Worm (Caenorhabditis elegans) whole organism, late embryonic: ENCODE results near the gene rom-2.

Experiments used
- C08G9.2 ChIP-seq: sonication (generic microtip); optimal IDR thresholded peaks from 2 replicates; lab custom pipeline; 2016; ENCODE audit warnings: mild to moderate bottlenecking, missing genetic modification characterization, moderate library complexity, missing compliant biosample characterization
- F13H6.1 ChIP-seq: sonication (generic microtip); optimal IDR thresholded peaks from 2 replicates; lab custom pipeline; 2016; ENCODE audit warnings: missing genetic modification characterization, missing compliant biosample characterization
- T23F11.4 ChIP-seq: fragments of 200-800 bp; sonication (Bioruptor generic); optimal IDR thresholded peaks from 2 replicates; lab custom pipeline; 2018; ENCODE audit warnings: mild to moderate bottlenecking, missing genetic modification characterization, missing compliant biosample characterization
- Y22D7AL.16 ChIP-seq: sonication (generic microtip); optimal IDR thresholded peaks from 2 replicates; lab custom pipeline; 2016; ENCODE audit warnings: missing genetic modification characterization, missing compliant biosample characterization
- ama-1 ChIP-seq: fragments of 150-350 bp; optimal IDR thresholded peaks from 2 replicates; lab custom pipeline; 2014
- ceh-18 ChIP-seq: sonication (generic microtip); optimal IDR thresholded peaks from 2 replicates; lab custom pipeline; 2016; ENCODE audit warnings: missing genetic modification characterization, missing compliant biosample characterization
- ceh-19 ChIP-seq: fragments of 200-800 bp; sonication (Bioruptor generic); optimal IDR thresholded peaks from 2 replicates; lab custom pipeline; 2018; ENCODE audit warnings: mild to moderate bottlenecking, missing genetic modification characterization, missing compliant biosample characterization
- ceh-2 ChIP-seq: sonication (generic microtip); optimal IDR thresholded peaks from 2 replicates; lab custom pipeline; 2016; ENCODE audit warnings: missing genotype, missing genetic modification characterization, missing compliant biosample characterization
- ceh-30 ChIP-seq: fragments of 150-350 bp; optimal IDR thresholded peaks from 2 replicates; lab custom pipeline; 2014; ENCODE audit warnings: missing biosample characterization, missing genetic modification characterization
- ceh-31 ChIP-seq: sonication (generic microtip); optimal IDR thresholded peaks from 2 replicates; lab custom pipeline; 2016; ENCODE audit warnings: missing genetic modification characterization, missing compliant biosample characterization
- ceh-34 ChIP-seq: sonication (generic microtip); optimal IDR thresholded peaks from 2 replicates; lab custom pipeline; 2016; ENCODE audit warnings: mild to moderate bottlenecking, missing genetic modification characterization, missing compliant biosample characterization
- ceh-48 ChIP-seq: sonication (generic microtip); optimal IDR thresholded peaks from 2 replicates; lab custom pipeline; 2016; ENCODE audit warnings: missing genetic modification characterization, inconsistent platforms, missing compliant biosample characterization
- ceh-6 ChIP-seq: fragments of 200-800 bp; sonication (Bioruptor generic); optimal IDR thresholded peaks from 2 replicates; lab custom pipeline; 2018; ENCODE audit warnings: mild to moderate bottlenecking, missing genetic modification characterization, missing compliant biosample characterization
- dmd-4 ChIP-seq: sonication (generic microtip); optimal IDR thresholded peaks from 2 replicates; lab custom pipeline; 2016; ENCODE audit warnings: borderline replicate concordance, missing genetic modification characterization, missing compliant biosample characterization
- dve-1 ChIP-seq: sonication (generic microtip); optimal IDR thresholded peaks from 2 replicates; lab custom pipeline; 2017; ENCODE audit warnings: antibody characterized with exemption, mild to moderate bottlenecking, missing genetic modification characterization, missing compliant biosample characterization
- elt-2 ChIP-seq: sonication (generic microtip); optimal IDR thresholded peaks from 2 replicates; lab custom pipeline; 2016; ENCODE audit warnings: missing genetic modification reagents, missing genetic modification characterization, missing compliant biosample characterization
- elt-4 ChIP-seq: sonication (generic microtip); optimal IDR thresholded peaks from 2 replicates; lab custom pipeline; 2016; ENCODE audit warnings: missing genetic modification characterization, missing compliant biosample characterization
- ets-4 ChIP-seq: sonication (generic microtip); optimal IDR thresholded peaks from 2 replicates; lab custom pipeline; 2016; ENCODE audit warnings: missing genetic modification characterization, missing compliant biosample characterization
- fax-1 ChIP-seq: sonication (generic microtip); optimal IDR thresholded peaks from 2 replicates; lab custom pipeline; 2016; ENCODE audit warnings: missing genotype, missing genetic modification characterization, missing compliant biosample characterization
- fkh-10 ChIP-seq: fragments of 150-350 bp; optimal IDR thresholded peaks from 2 replicates; lab custom pipeline; 2014; ENCODE audit warnings: missing biosample characterization, missing genetic modification reagents, missing genetic modification characterization
- hlh-15 ChIP-seq: sonication (generic microtip); optimal IDR thresholded peaks from 2 replicates; lab custom pipeline; 2016; ENCODE audit warnings: missing genetic modification characterization, missing compliant biosample characterization
- hlh-30 ChIP-seq: sonication (generic microtip); optimal IDR thresholded peaks from 2 replicates; lab custom pipeline; 2017; ENCODE audit warnings: antibody characterized with exemption, missing genetic modification characterization, missing compliant biosample characterization; ENCODE audit not compliant: insufficient read depth
- hlh-8 ChIP-seq: sonication (generic microtip); optimal IDR thresholded peaks from 2 replicates; lab custom pipeline; 2016; ENCODE audit warnings: missing genotype, missing genetic modification characterization, missing compliant biosample characterization
- madf-2 ChIP-seq: sonication (generic microtip); optimal IDR thresholded peaks from 2 replicates; lab custom pipeline; 2017; ENCODE audit warnings: missing genetic modification characterization, missing compliant biosample characterization
- mec-3 ChIP-seq: sonication (generic microtip); optimal IDR thresholded peaks from 2 replicates; lab custom pipeline; 2016; ENCODE audit warnings: borderline replicate concordance, missing genetic modification characterization, missing compliant biosample characterization
- nfya-1 ChIP-seq: sonication (generic microtip); optimal IDR thresholded peaks from 2 replicates; lab custom pipeline; 2017; ENCODE audit warnings: missing genetic modification characterization, mild to moderate bottlenecking, missing compliant biosample characterization, antibody characterized with exemption, moderate library complexity
- nhr-11 ChIP-seq: fragments of 150-350 bp; optimal IDR thresholded peaks from 2 replicates; lab custom pipeline; 2014; ENCODE audit warnings: missing biosample characterization, missing genetic modification characterization
- pag-3 ChIP-seq: sonication (generic microtip); optimal IDR thresholded peaks from 2 replicates; lab custom pipeline; 2016; ENCODE audit warnings: missing compliant biosample characterization, missing genetic modification characterization, borderline replicate concordance
- pat-9 ChIP-seq: fragments of 200-800 bp; sonication (Bioruptor generic); optimal IDR thresholded peaks from 2 replicates; lab custom pipeline; 2018; ENCODE audit warnings: mild to moderate bottlenecking, missing genetic modification characterization, moderate library complexity, missing compliant biosample characterization
- pax-1 ChIP-seq: fragments of 150-350 bp; optimal IDR thresholded peaks from 2 replicates; lab custom pipeline; 2014; ENCODE audit warnings: missing biosample characterization, missing genetic modification characterization
- pha-2 ChIP-seq: sonication (generic microtip); optimal IDR thresholded peaks from 2 replicates; lab custom pipeline; 2017; ENCODE audit warnings: mild to moderate bottlenecking, missing genetic modification characterization, missing compliant biosample characterization
- pha-4 ChIP-seq: fragments of 150-350 bp; optimal IDR thresholded peaks from 2 replicates; lab custom pipeline; 2018; ENCODE audit warnings: missing biosample characterization, missing genetic modification reagents, missing genetic modification characterization
- pqm-1 ChIP-seq: sonication (generic microtip); optimal IDR thresholded peaks from 2 replicates; lab custom pipeline; 2016; ENCODE audit warnings: missing genetic modification characterization, missing compliant biosample characterization
- pros-1 ChIP-seq: fragments of 150-350 bp; optimal IDR thresholded peaks from 2 replicates; lab custom pipeline; 2014; ENCODE audit warnings: missing biosample characterization, missing genetic modification reagents, missing genetic modification characterization
- ref-2 ChIP-seq: sonication (generic microtip); optimal IDR thresholded peaks from 2 replicates; lab custom pipeline; 2016; ENCODE audit warnings: missing genetic modification characterization, missing compliant biosample characterization
- rnt-1 ChIP-seq: sonication (generic microtip); optimal IDR thresholded peaks from 2 replicates; lab custom pipeline; 2016; ENCODE audit warnings: missing genetic modification characterization, missing compliant biosample characterization
- tbx-2 ChIP-seq: sonication (generic microtip); optimal IDR thresholded peaks from 2 replicates; lab custom pipeline; 2016; ENCODE audit warnings: missing genetic modification characterization, missing compliant biosample characterization
- ttx-3 ChIP-seq: sonication (generic microtip); optimal IDR thresholded peaks from 2 replicates; lab custom pipeline; 2016; ENCODE audit warnings: missing genetic modification reagents, missing genetic modification characterization, missing compliant biosample characterization
- unc-3 ChIP-seq, 2 experiments: fragments of 200-800 bp in 1 of 2; sonication (Bioruptor generic) in 1 of 2; sonication (generic microtip) in 1 of 2; conservative IDR thresholded peaks in 1 of 2; optimal IDR thresholded peaks in 1 of 2; 2 replicates each; pipeline versions ENCODE4 v1.3.6 to Lab custom; 2016 to 2022; ENCODE audit warnings: missing compliant biosample characterization in 2 of 2, missing genetic modification characterization in 2 of 2, missing genetic modification reagents in 1 of 2
- unc-42 ChIP-seq: sonication (generic microtip); optimal IDR thresholded peaks from 2 replicates; lab custom pipeline; 2016; ENCODE audit warnings: missing genotype, missing genetic modification characterization, missing compliant biosample characterization
- unc-55 ChIP-seq: sonication (generic microtip); optimal IDR thresholded peaks from 2 replicates; lab custom pipeline; 2017; ENCODE audit warnings: missing biosample characterization, missing genetic modification reagents, missing genetic modification characterization
- unc-86 ChIP-seq: sonication (generic microtip); optimal IDR thresholded peaks from 2 replicates; lab custom pipeline; 2016; ENCODE audit warnings: missing genetic modification characterization, missing compliant biosample characterization
- zip-5 ChIP-seq: sonication (generic microtip); optimal IDR thresholded peaks from 2 replicates; lab custom pipeline; 2016; ENCODE audit warnings: missing genetic modification characterization, missing compliant biosample characterization
- ztf-16 ChIP-seq: sonication (generic microtip); optimal IDR thresholded peaks from 2 replicates; lab custom pipeline; 2017; ENCODE audit warnings: missing genetic modification characterization, missing compliant biosample characterization

Gene rom-2

DNA sequence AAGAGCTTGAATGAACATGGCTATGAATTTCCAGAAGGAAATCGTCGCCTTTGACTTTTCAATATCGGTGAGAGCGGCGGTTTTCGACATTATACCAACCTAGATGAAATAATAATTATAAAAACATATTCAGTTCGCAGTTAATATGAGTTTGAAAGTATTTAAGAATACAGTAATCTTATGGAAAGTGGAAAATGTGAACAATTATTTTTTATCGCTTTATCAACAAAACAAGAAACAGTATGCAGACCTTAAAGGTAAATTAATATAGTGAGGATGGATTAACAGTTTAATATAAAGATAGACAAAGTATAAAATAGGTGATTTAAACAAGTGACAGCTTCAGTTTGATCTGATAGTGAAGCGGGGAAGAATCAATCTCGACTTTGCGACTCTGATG is 37.0 kb downstream of the rom-2 start, which contains the start of gene C48B4.6:
Gene C48B4.6, minus strand, starts transcription at position 101 of the 400 bp plus-strand sequence.
- TF ChIP-seq hlh-15: no peak
- TF ChIP-seq zip-5: no peak

DNA sequence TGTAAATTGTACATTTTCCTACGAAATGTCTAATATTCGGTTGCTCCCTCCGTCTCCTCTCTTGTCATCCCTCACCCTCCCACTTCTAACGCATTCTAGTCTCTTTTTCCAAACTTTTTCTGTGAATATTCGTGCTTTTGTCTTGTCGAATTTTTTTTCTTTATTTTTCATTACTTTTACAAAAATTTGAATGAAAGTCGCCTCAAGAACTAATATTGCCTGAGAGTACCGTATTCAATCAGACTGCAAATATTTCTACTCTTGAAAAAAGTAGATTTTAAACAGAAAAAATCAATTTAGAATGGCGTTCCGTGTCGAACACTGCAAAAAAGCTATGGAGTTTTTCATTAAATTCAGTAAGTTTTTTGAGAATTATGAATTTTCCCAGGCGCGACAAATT is 39.2 kb downstream of the rom-2 start, which contains the start of gene ZK1098.11:
Gene ZK1098.11, plus strand, starts transcription at position 301 of the 400 bp plus-strand sequence.
- no peak for TF ChIP-seq pat-9 (tag; lab: Kevin White, UChicago)
- TF ChIP-seq hlh-8 (tag; lab: Kevin White, UChicago): no peak
- TF ChIP-seq ceh-19: no peak
- no peak for TF ChIP-seq unc-55 (GFP tag; lab: Kevin White, UChicago)
- TF ChIP-seq ref-2 (tag; lab: Kevin White, UChicago): no peak
- no peak for TF ChIP-seq ceh-6 (GFP tag; lab: Kevin White, UChicago)
- no peak for TF ChIP-seq tbx-2
- TF ChIP-seq zip-5: no peak
- no peak for TF ChIP-seq nhr-11 (tag; lab: Kevin White, UChicago)
- TF ChIP-seq pag-3 (tag; lab: Kevin White, UChicago): no peak
- no peak for TF ChIP-seq Y22D7AL.16 (tag; lab: Kevin White, UChicago)
- no peak for TF ChIP-seq dve-1 (tag; lab: Kevin White, UChicago)
- TF ChIP-seq mec-3 (tag; lab: Kevin White, UChicago): no peak
- no peak for TF ChIP-seq elt-4 (tag; lab: Kevin White, UChicago)
- no peak for TF ChIP-seq dmd-4 (tag; lab: Kevin White, UChicago)
- TF ChIP-seq unc-3 (GFP tag; conservative IDR thresholded peaks at IDR 0.05; lab: Robert Waterston, UW): no peak
- no peak for TF ChIP-seq unc-3 (tag; optimal IDR thresholded peaks at IDR 0.05; lab: Kevin White, UChicago)

DNA sequence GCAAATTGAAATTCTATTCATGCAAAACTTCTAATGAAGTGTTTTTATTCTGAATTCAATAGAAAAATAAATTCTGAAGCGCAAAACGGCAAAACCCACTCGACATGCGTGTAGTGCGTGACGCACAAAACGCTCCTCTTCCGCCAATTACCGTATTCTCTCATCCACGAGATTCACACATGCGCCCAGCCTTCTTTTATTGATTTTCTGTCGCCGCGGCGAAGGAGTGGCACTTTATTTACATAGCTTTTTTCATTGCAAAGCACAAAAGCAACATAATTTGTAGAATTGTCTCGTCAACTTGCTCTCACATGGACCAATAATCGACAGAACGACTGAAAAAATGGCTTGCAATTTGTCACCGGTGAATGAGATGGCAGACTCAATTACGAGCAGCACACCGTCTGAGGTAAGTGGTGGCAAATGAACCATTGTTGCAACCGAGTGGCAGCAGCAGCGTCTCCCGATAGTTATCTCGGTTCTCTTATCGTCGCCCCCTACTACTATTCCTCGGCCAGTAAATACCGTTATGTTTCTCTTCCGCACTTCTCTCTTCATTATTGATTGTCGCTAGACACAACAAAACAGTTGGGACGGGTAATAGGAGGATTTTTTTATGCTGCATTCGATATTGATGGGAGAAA is 49.3 kb downstream of the rom-2 start, which contains the start of gene unc-16:
Gene unc-16, plus strand, starts transcription at position 243 of the 644 bp plus-strand sequence.
- TF ChIP-seq unc-86 (tag; lab: Kevin White, UChicago): peak; percentile 0
- peak; percentile 90 for TF ChIP-seq unc-55 (GFP tag; lab: Kevin White, UChicago)
- peak; percentile 1 for TF ChIP-seq ama-1
- no peak for TF ChIP-seq zip-5
- no peak for TF ChIP-seq pax-1
- TF ChIP-seq ref-2 (tag; lab: Kevin White, UChicago): peak; percentile 25
- TF ChIP-seq pat-9 (tag; lab: Kevin White, UChicago): no peak
- TF ChIP-seq ceh-6 (GFP tag; lab: Kevin White, UChicago): no peak
- no peak for TF ChIP-seq madf-2
- TF ChIP-seq nhr-11 (tag; lab: Kevin White, UChicago): no peak
- peak; percentile 36 for TF ChIP-seq rnt-1 (tag; lab: Kevin White, UChicago)
- no peak for TF ChIP-seq pag-3 (tag; lab: Kevin White, UChicago)
- peak; percentile 36 for TF ChIP-seq unc-42 (tag; lab: Kevin White, UChicago)
- TF ChIP-seq ttx-3 (tag; lab: Kevin White, UChicago): no peak
- TF ChIP-seq dve-1 (tag; lab: Kevin White, UChicago): no peak
- peak; percentile 99 for TF ChIP-seq ceh-48 (tag; lab: Kevin White, UChicago)
- peak; percentile 58 for TF ChIP-seq ceh-18 (tag; lab: Kevin White, UChicago)
- no peak for TF ChIP-seq F13H6.1
- TF ChIP-seq dmd-4 (tag; lab: Kevin White, UChicago): no peak
- TF ChIP-seq ceh-2 (tag; lab: Kevin White, UChicago): no peak
- no peak for TF ChIP-seq C08G9.2 (tag; lab: Kevin White, UChicago)
- no peak for TF ChIP-seq fax-1
- peak; percentile 93 for TF ChIP-seq hlh-30 (tag; lab: Kevin White, UChicago)
- no peak for TF ChIP-seq pha-2
- TF ChIP-seq pros-1 (tag; lab: Kevin White, UChicago): no peak
- no peak for TF ChIP-seq ceh-30 (tag; lab: Kevin White, UChicago)
- peak; percentile 56 for TF ChIP-seq ztf-16 (tag; lab: Kevin White, UChicago)
- TF ChIP-seq hlh-8 (tag; lab: Kevin White, UChicago): peak; percentile 55
- peak; percentile 70 for TF ChIP-seq ceh-34 (tag; lab: Kevin White, UChicago)
- TF ChIP-seq pqm-1 (tag; lab: Kevin White, UChicago): no peak
- peak; percentile 95 for TF ChIP-seq nfya-1 (tag; lab: Kevin White, UChicago)
- no peak for TF ChIP-seq mec-3 (tag; lab: Kevin White, UChicago)
- peak; percentile 74 for TF ChIP-seq tbx-2
- peak; percentile 78 for TF ChIP-seq pha-4 (tag; lab: Kevin White, UChicago)
- peak; percentile 47 for TF ChIP-seq elt-2 (tag; lab: Kevin White, UChicago)
- peak; percentile 84 for TF ChIP-seq ceh-31 (tag; lab: Kevin White, UChicago)
- TF ChIP-seq T23F11.4 (GFP tag; lab: Kevin White, UChicago): no peak
- peak; percentile 40 for TF ChIP-seq ets-4 (tag; lab: Kevin White, UChicago)
- no peak for TF ChIP-seq fkh-10 (GFP tag; lab: Kevin White, UChicago)
